Worm (Caenorhabditis elegans) whole organism, midembryonic: Measurements from ENCODE around the gene cyp-13A7.

Source experiments
- T22C8.4 ChIP-seq: fragments of 200-800 bp; sonication (Bioruptor generic); IDR thresholded peaks from 2 replicates; pipeline ENCODE4 v1.3.6; 2022; ENCODE audit warnings: missing genetic modification characterization, missing compliant biosample characterization
- cog-1 ChIP-seq: sonication (generic microtip); optimal IDR thresholded peaks from 2 replicates; lab custom pipeline; 2016; ENCODE audit warnings: missing genetic modification characterization, missing compliant biosample characterization
- flt-1 ChIP-seq: fragments of 200-800 bp; sonication (Bioruptor generic); IDR thresholded peaks from 2 replicates; pipeline ENCODE4 v1.3.6; 2022; ENCODE audit warnings: missing genetic modification characterization, missing compliant biosample characterization
- klf-2 ChIP-seq: fragments of 200-800 bp; sonication (Bioruptor generic); conservative IDR thresholded peaks from 2 replicates; pipeline ENCODE4 v1.3.6; 2022; ENCODE audit warnings: missing genetic modification reagents, missing genetic modification characterization, missing compliant biosample characterization
- med-1 ChIP-seq: sonication (generic microtip); optimal IDR thresholded peaks from 2 replicates; lab custom pipeline; 2017; ENCODE audit warnings: missing genetic modification characterization, mild to moderate bottlenecking, missing compliant biosample characterization, antibody characterized with exemption, missing genetic modification reagents; ENCODE audit not compliant: insufficient read depth
- ref-1 ChIP-seq: fragments of 200-800 bp; sonication (Bioruptor generic); conservative IDR thresholded peaks from 2 replicates; pipeline ENCODE4 v1.3.6; 2022; ENCODE audit warnings: missing genetic modification reagents, missing genetic modification characterization, missing compliant biosample characterization
- tab-1 ChIP-seq: fragments of 200-800 bp; sonication (Bioruptor generic); IDR thresholded peaks from 2 replicates; pipeline ENCODE4 v1.3.6; 2022; ENCODE audit warnings: missing genetic modification characterization, missing compliant biosample characterization
- ztf-23 ChIP-seq: fragments of 200-800 bp; sonication (Bioruptor generic); IDR thresholded peaks from 2 replicates; pipeline ENCODE4 v1.3.6; 2022; ENCODE audit warnings: missing genetic modification reagents, missing genetic modification characterization, missing compliant biosample characterization
- ztf-29 ChIP-seq: fragments of 200-800 bp; sonication (Bioruptor generic); IDR thresholded peaks from 2 replicates; pipeline ENCODE4 v1.3.6; 2022; ENCODE audit warnings: missing genetic modification reagents, missing genetic modification characterization, missing compliant biosample characterization

ce11 chrII:9782337-9782736 is 21.1 kb upstream of the cyp-13A7 start, which contains the start of gene T10B9.14:
- no peak for TF ChIP-seq cog-1 (tag; lab: Kevin White, UChicago)
- TF ChIP-seq klf-2 (GFP tag; lab: Robert Waterston, UW) = no peak
- no peak for TF ChIP-seq flt-1
- TF ChIP-seq T22C8.4 (GFP tag; lab: Robert Waterston, UW) = no peak
- TF ChIP-seq med-1 (GFP tag; lab: Kevin White, UChicago) = no peak
- TF ChIP-seq ztf-23 (GFP tag; lab: Robert Waterston, UW) = no peak
- no peak for TF ChIP-seq ztf-29
- TF ChIP-seq tab-1 (GFP tag; lab: Robert Waterston, UW) = no peak
- TF ChIP-seq ref-1 = no peak
